Worm (Caenorhabditis elegans): Measurements from ENCODE around the gene Y73F8A.27.

The Y73F8A.27 gene

DNA sequence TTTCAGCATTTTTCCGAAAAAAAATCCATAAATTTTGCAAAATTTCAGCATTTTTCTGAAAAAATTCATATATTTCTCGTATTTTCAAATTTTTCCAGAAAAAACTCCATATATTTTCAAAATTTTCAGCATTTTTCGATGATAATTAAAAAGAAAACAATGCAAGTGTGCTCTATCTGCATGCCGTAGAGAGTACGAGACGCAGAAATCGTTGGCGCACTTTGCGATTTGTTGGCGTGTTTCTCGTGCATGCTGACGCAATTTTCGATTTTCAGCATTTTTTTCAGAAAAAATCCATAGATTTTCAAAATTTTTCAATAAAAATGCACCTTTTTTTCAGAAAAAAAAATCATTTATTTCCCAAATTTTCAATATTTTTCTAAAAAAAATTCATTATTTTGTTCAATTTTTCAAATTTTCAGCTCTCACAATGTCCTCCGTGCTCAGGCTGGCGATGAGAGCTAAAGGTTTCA lies at the start of gene Y73F8A.27 (continued):
- TF ChIP-seq snpc-4 (tag; optimal IDR thresholded peaks at IDR 0.05): peak; percentile 25
- no peak for TF ChIP-seq madf-5 (GFP tag; IDR thresholded peaks at IDR 0.05)
- TF ChIP-seq zag-1 (tag; optimal IDR thresholded peaks at IDR 0.05): no peak
- 0 out of 2 replicates have a peak, but pooled peaks have one; percentile 47 for TF ChIP-seq dmd-9 (GFP tag; IDR thresholded peaks at IDR 0.05)

DNA sequence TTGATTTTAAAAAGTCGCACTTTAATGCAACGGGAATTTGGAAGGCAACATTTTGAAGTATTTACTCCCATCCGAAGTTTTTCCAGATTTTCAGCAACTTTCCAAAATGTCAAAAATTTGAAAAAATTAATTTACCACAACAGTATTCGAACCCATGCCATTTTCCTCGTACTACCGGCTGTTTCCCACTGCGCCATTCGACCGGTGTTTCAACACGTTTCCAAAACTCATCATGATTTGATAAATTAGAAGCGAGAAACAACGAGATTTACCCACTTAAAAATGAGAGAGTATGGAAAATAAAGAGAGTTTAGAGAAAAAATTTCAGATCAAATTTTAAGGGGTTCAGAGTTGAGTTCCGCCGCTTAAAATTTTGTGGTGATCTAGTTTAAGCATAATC lies 38.8 kb upstream of the Y73F8A.27 start:
- TF ChIP-seq ceh-44 (GFP tag; IDR thresholded peaks at IDR 0.05): no peak
- peak; percentile 46 for TF ChIP-seq mep-1 (tag; optimal IDR thresholded peaks at IDR 0.05)
- peak; percentile 96 for TF ChIP-seq snpc-1.2 (GFP tag; IDR thresholded peaks at IDR 0.05)

DNA sequence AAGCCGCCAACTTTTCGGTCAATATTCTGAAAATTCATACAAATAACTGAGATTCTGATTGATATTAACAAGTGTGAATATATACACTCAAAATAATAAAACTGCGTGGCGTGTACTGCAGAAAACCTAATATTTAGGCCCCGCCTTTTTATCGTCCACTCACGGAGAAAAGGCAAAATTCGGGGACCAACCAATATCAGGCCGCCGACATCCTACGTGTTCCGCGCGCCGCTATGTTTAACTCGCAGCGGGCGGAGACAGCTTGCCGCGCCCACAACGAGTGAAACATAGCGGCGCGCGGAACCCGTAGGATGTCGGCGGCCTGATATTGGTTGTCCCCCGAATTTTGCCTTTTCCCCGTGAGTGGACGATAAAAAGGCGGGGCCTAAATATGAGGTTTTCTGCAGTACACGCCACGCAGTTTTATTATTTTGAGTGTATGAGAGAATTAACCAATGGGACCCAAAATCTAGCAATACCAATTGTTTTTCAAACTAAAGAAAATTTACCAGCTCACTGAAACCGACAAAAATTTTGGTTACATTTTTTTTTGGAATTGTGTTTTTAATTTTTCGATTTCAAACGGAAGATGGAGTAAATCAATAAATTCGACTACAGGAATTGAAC lies 37.2 kb upstream of the Y73F8A.27 start:
- peak; percentile 79 for TF ChIP-seq snpc-1.2 (GFP tag; IDR thresholded peaks at IDR 0.05)

DNA sequence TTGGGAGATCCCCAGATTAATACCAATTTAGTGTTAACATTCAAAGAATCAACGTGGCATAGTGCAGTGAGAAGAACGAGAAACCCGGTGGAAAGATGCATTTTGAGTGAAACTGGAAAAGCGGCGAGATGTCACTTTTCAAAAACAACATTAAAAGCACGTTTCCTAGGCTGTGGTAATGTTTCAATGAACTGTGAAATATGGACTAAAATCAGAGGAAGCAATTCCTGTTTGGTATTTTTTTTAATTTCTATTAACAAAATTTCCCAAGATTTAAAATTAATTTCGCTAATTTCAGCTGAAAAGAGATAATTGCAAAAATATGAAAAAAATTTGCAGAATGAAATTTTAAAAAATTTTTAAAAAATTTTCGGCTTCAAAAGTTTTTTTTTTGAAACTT lies 31.3 kb upstream of the Y73F8A.27 start, which contains the start of gene Y73F8A.22:
Gene Y73F8A.22, minus strand, starts transcription at position 101 of the 400 bp plus-strand sequence.
- TF ChIP-seq nhr-10 (tag; optimal IDR thresholded peaks at IDR 0.05) (no peak), lin-29 (GFP tag; IDR thresholded peaks at IDR 0.05) (no peak), aly-2 (tag; optimal IDR thresholded peaks at IDR 0.05) (no peak), mxl-2 (GFP tag; conservative IDR thresholded peaks at IDR 0.05) (no peak), F10B5.3 (tag; optimal IDR thresholded peaks at IDR 0.05) (no peak), ceh-32 (tag; optimal IDR thresholded peaks at IDR 0.05; ENCODE audit: poor library complexity) (no peak), nhr-102 (tag; optimal IDR thresholded peaks at IDR 0.05) (no peak), jun-1 (tag; optimal IDR thresholded peaks at IDR 0.05) (no peak), hmg-1.1 (GFP tag; IDR thresholded peaks at IDR 0.05) (no peak), hif-1 (tag; optimal IDR thresholded peaks at IDR 0.05) (no peak), nhr-25 (tag; optimal IDR thresholded peaks at IDR 0.05; ENCODE audit: borderline replicate concordance, insufficient read depth) (no peak), vab-7 (GFP tag; IDR thresholded peaks at IDR 0.05) (no peak), ztf-7 (tag; optimal IDR thresholded peaks at IDR 0.05) (no peak), zip-11 (GFP tag; IDR thresholded peaks at IDR 0.05) (no peak), nhr-48 (tag; optimal IDR thresholded peaks at IDR 0.05) (no peak), lir-3 (tag; optimal IDR thresholded peaks at IDR 0.05) (no peak), saeg-2 (GFP tag; IDR thresholded peaks at IDR 0.05) (no peak)

DNA sequence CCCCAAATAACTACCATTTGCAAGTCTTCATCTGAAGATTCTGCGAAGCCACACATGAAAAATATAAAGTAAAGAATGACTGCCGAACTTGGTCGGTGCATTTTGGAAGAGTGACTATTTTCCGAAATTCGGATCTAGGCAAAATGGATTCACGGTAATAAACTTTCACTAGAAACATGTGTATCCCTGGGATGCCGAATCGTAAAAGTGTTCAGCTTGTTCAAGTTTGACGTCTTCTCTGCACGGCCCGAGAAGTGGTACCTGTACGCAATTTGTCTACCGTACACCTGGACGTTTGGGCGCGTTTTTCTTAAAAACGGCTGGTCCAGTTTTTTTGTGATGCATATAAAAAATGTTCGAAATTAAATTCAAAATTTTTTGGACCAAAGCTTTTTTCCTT lies 28.1 kb upstream of the Y73F8A.27 start, which contains the start of gene Y73F8A.23:
Gene Y73F8A.23, minus strand, starts transcription at position 101 of the 400 bp plus-strand sequence.
- TF ChIP-seq tra-1 (GFP tag; IDR thresholded peaks at IDR 0.05): no peak
- TF ChIP-seq D1046.2 (GFP tag; IDR thresholded peaks at IDR 0.05): no peak
- TF ChIP-seq rbr-2 (tag; optimal IDR thresholded peaks at IDR 0.05): no peak
- TF ChIP-seq unc-130 (GFP tag; optimal IDR thresholded peaks at IDR 0.05): no peak
- TF ChIP-seq nhr-111 (GFP tag; optimal IDR thresholded peaks at IDR 0.05): no peak
- no peak for TF ChIP-seq ZK337.2 (GFP tag; IDR thresholded peaks at IDR 0.05)
- no peak for TF ChIP-seq ceh-44 (GFP tag; IDR thresholded peaks at IDR 0.05)
- no peak for TF ChIP-seq ceh-32 (tag; optimal IDR thresholded peaks at IDR 0.05; ENCODE audit: poor library complexity)
- no peak for TF ChIP-seq nhr-42 (GFP tag; IDR thresholded peaks at IDR 0.05)
- TF ChIP-seq saeg-2 (GFP tag; IDR thresholded peaks at IDR 0.05): no peak
- TF ChIP-seq daf-19 (GFP tag; conservative IDR thresholded peaks at IDR 0.05): no peak
- TF ChIP-seq ctbp-1 (GFP tag; IDR thresholded peaks at IDR 0.05): no peak
- no peak for TF ChIP-seq ztf-11 (tag; optimal IDR thresholded peaks at IDR 0.05)
- TF ChIP-seq aly-2 (tag; optimal IDR thresholded peaks at IDR 0.05): no peak
- TF ChIP-seq attf-4 (tag; optimal IDR thresholded peaks at IDR 0.05): no peak
- no peak for TF ChIP-seq nhr-28 (tag; optimal IDR thresholded peaks at IDR 0.05)
- no peak for TF ChIP-seq spr-1 (tag; optimal IDR thresholded peaks at IDR 0.05)
- TF ChIP-seq ceh-28 (tag; optimal IDR thresholded peaks at IDR 0.05): no peak
- no peak for TF ChIP-seq cey-2 (tag; optimal IDR thresholded peaks at IDR 0.05; ENCODE audit: borderline replicate concordance, insufficient read depth)

Data from whole organism, L4 larva.